Worm (Caenorhabditis elegans) whole organism, L3 larva: ENCODE data around the gene F49F1.11.

ENCODE experiments used
- ama-1 ChIP-seq: fragments of 150-350 bp; optimal IDR thresholded peaks from 2 replicates; lab custom pipeline; 2018
- daf-12 ChIP-seq: fragments of 150-350 bp; optimal IDR thresholded peaks from 2 replicates; lab custom pipeline; 2014; ENCODE audit warnings: missing biosample characterization, missing genetic modification reagents, missing genetic modification characterization
- elt-1 ChIP-seq: fragments of 150-350 bp; optimal IDR thresholded peaks from 2 replicates; lab custom pipeline; 2014; ENCODE audit warnings: missing biosample characterization, missing genetic modification characterization
- eor-1 ChIP-seq, 2 experiments: fragments of 150-350 bp; optimal IDR thresholded peaks; 2 replicates each; lab custom pipeline; 2014 to 2018; ENCODE audit warnings: missing biosample characterization in 2 of 2, missing genetic modification characterization in 2 of 2
- fos-1 ChIP-seq: fragments of 150-350 bp; optimal IDR thresholded peaks from 2 replicates; lab custom pipeline; 2014; ENCODE audit warnings: missing biosample characterization, missing genetic modification characterization
- lin-39 ChIP-seq: fragments of 150-350 bp; optimal IDR thresholded peaks from 2 replicates; lab custom pipeline; 2018; ENCODE audit warnings: missing biosample characterization, missing genetic modification reagents, missing genetic modification characterization
- nhr-12 ChIP-seq: fragments of 150-350 bp; optimal IDR thresholded peaks from 2 replicates; lab custom pipeline; 2014; ENCODE audit warnings: missing biosample characterization, missing genetic modification characterization
- nhr-23 ChIP-seq: fragments of 150-350 bp; optimal IDR thresholded peaks from 2 replicates; lab custom pipeline; 2014; ENCODE audit warnings: missing biosample characterization, missing genetic modification reagents, missing genetic modification characterization
- nhr-28 ChIP-seq: fragments of 150-350 bp; optimal IDR thresholded peaks from 2 replicates; lab custom pipeline; 2014; ENCODE audit warnings: missing biosample characterization, missing genetic modification characterization
- pha-4 ChIP-seq: fragments of 150-350 bp; optimal IDR thresholded peaks from 2 replicates; lab custom pipeline; 2014; ENCODE audit warnings: missing biosample characterization, missing genetic modification reagents, missing genetic modification characterization
- skn-1 ChIP-seq: fragments of 150-350 bp; optimal IDR thresholded peaks from 2 replicates; lab custom pipeline; 2014; ENCODE audit warnings: missing biosample characterization, missing genetic modification characterization

- TF ChIP-seq nhr-28 (tag; lab: Kevin White, UChicago) (no peak), pha-4 (tag; lab: Kevin White, UChicago) (no peak), fos-1 (tag; lab: Kevin White, UChicago) (no peak), ama-1 (lab: Kevin White, UChicago) (no peak), skn-1 (tag; lab: Kevin White, UChicago) (no peak), lin-39 (no peak), daf-12 (tag; lab: Kevin White, UChicago) (no peak), elt-1 (tag; lab: Kevin White, UChicago) (no peak), nhr-23 (tag; lab: Kevin White, UChicago) (no peak), nhr-12 (tag; lab: Kevin White, UChicago) (no peak), eor-1 (tag; optimal IDR thresholded peaks at IDR 0.05; lab: Kevin White, UChicago) (no peak)
Observed at ce11 chrIV:4173789-4174188, 32.6 kb upstream of the F49F1.11 start, which contains the start of gene rnp-3.
